Fruit fly (Drosophila melanogaster) whole organism, wandering third instar larva: Measurements from ENCODE around the gene Ir67c.

Experiments
- Hnf4 ChIP-seq: fragments of 200-800 bp; sonication (Bioruptor generic); optimal IDR thresholded peaks from 2 replicates; lab custom pipeline; 2016; ENCODE audit warnings: missing biosample characterization, mild to moderate bottlenecking, missing genetic modification characterization
- br ChIP-seq: fragments of 200-800 bp; sonication (Bioruptor generic); optimal IDR thresholded peaks from 2 replicates; lab custom pipeline; 2016; ENCODE audit warnings: missing biosample characterization, missing genetic modification characterization
- foxo ChIP-seq, 2 experiments: fragments of 200-800 bp; sonication (Bioruptor generic); optimal IDR thresholded peaks; 2 replicates in 1 of 2; 3 replicates in 1 of 2; lab custom pipeline; 2016 to 2017; ENCODE audit warnings: missing biosample characterization in 2 of 2, missing genetic modification characterization in 2 of 2
- pan ChIP-seq: fragments of >200 bp; optimal IDR thresholded peaks from 2 replicates; lab custom pipeline; 2017
- psq ChIP-seq: fragments of 200-800 bp; sonication (Bioruptor generic); optimal IDR thresholded peaks from 3 replicates; lab custom pipeline; 2017; ENCODE audit warnings: missing biosample characterization, mild to moderate bottlenecking, missing genetic modification characterization, moderate library complexity

DNA sequence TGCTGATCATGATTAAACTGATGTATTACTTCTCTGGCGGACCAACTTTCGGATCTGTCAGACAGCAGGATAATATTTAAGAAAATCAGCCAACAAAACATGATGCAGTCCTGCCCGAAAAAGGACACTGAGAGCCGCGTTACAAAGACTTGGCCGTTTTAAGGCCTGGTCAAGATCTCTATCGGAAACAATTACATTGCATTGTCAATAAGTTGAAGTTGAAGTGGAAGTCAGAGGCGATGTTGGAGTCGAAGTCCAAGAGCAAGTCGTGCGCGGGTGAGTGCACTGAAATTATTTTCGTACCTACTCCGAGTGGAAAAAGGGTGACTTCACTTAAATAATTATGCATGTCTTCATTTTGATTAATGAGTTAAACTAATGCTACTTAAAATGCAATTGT lies at the start of gene Ir67c:
- TF ChIP-seq Hnf4 (GFP tag; lab: Kevin White, UChicago) (no peak), pan (lab: Kevin White, UChicago) (no peak), psq (no peak), foxo (GFP tag; optimal IDR thresholded peaks at IDR 0.05; lab: Kevin White, UChicago) (no peak), br (GFP tag; lab: Kevin White, UChicago) (no peak)
